Worm (Caenorhabditis elegans): ENCODE results near the gene neg-1.

Gene neg-1

ce11 chrV:4384482-4384881 lies 9.8 kb upstream of the neg-1 start, which contains the start of gene F13A2.2:
Gene F13A2.2 (minus strand): TSS chrV:4384582.
- TF ChIP-seq ceh-34 (tag; optimal IDR thresholded peaks at IDR 0.05), result no peak
- TF ChIP-seq nfya-1 (tag; optimal IDR thresholded peaks at IDR 0.05), result no peak
- TF ChIP-seq odd-2 (tag; optimal IDR thresholded peaks at IDR 0.05), result no peak
- no peak for TF ChIP-seq ceh-6 (GFP tag; optimal IDR thresholded peaks at IDR 0.05)
- TF ChIP-seq ref-2 (tag; optimal IDR thresholded peaks at IDR 0.05), result no peak
- no peak for TF ChIP-seq unc-42 (tag; optimal IDR thresholded peaks at IDR 0.05)

DNA sequence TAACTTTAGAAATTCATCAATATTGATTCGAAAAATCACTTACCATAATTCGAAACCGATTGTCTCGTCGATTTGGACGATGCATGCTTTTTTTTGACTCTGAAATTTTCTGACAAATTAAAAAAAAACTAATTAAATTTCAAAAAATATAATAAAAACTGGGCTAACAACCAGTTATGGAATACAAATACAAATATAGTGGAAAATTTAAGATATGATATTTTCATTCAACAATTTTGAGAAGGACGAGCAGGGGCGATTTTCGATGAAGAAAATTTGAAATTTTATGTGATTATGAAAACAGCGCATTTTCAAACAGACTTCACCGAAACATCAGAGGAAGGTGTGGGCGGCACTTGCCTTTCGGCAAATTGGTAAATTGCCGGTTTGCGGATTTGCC lies 7.6 kb upstream of the neg-1 start, which contains the start of gene F13A2.1:
Gene F13A2.1 (minus strand): TSS at position 101 of the 400 bp plus-strand sequence.
- TF ChIP-seq fkh-6 (tag; optimal IDR thresholded peaks at IDR 0.05), result no peak

- TF ChIP-seq ceh-34 (tag; optimal IDR thresholded peaks at IDR 0.05) (no peak), ama-1 (optimal IDR thresholded peaks at IDR 0.05) (no peak), ceh-2 (tag; optimal IDR thresholded peaks at IDR 0.05) (no peak), ztf-16 (tag; optimal IDR thresholded peaks at IDR 0.05) (no peak), odd-2 (tag; optimal IDR thresholded peaks at IDR 0.05) (no peak), pqm-1 (tag; optimal IDR thresholded peaks at IDR 0.05) (no peak), Y22D7AL.16 (tag; optimal IDR thresholded peaks at IDR 0.05) (no peak), pros-1 (tag; optimal IDR thresholded peaks at IDR 0.05) (no peak), hlh-6 (tag; optimal IDR thresholded peaks at IDR 0.05) (no peak)
These were observed 2.9 kb upstream of the neg-1 start, which contains the start of gene F32D1.8 for ce11 chrV:4377622-4378021. Gene F32D1.8 (minus strand): TSS chrV:4377722.

DNA sequence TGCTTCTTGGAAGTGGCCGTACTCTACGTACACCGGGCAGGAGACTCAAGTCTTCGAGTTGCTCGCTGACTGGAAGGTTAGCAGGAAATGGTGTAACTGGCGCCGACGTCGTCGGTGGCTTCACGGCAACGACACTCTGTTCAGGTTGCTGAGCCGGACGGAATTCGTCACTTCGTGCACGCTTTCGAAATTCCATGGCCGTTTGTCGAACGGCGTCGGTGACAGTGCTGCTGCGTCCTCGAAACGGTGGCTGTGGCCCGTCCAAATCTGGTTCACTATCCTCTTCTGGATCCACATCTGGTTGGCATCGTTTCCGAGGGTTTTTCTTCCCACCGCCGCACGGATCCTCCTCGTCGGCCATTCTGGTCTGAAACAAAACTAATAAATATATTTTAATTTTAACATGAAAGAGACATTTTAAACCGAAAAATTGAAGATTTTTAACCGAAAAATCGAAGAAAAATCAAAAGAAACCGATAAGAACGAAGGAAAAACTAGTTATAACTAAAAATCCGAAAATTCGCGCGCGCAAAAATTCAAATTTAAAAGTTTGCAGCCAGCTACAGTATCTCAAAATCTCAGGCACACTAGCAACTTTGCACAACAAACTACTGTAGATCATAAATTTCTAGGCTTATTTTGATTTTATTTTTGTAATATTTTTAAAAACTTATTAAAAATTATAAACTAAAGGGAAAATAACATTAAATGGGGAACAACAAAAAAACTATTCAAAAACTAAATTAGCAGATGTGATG lies 1.3 kb upstream of the neg-1 start, which contains the start of gene F32D1.7:
Gene F32D1.7 (minus strand): TSS at position 367 of the 758 bp plus-strand sequence.
- TF ChIP-seq fkh-10 (GFP tag; optimal IDR thresholded peaks at IDR 0.05) (no peak), ceh-18 (tag; optimal IDR thresholded peaks at IDR 0.05) (no peak), syd-9 (tag; optimal IDR thresholded peaks at IDR 0.05) (no peak), ama-1 (optimal IDR thresholded peaks at IDR 0.05) (no peak), lim-6 (tag; optimal IDR thresholded peaks at IDR 0.05) (no peak)

DNA sequence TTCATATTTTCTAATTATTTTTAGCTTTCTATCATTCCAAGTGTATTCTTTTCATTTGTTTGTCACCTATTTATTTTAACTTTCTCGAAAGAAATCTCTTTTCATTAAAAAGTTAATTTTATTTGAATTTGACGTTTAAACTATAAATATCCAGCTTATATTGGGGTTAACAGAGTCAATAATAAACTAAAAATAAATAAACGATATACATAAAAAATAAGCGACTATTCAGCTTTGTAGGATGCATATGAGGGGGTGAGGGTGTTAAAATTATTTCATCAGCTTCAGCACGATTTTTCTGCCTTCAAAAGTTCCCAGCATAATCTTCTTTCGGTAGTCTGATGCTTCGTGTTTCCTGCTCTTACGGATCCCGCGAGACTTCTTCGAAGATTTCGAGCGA lies 1.0 kb downstream of the neg-1 start:
- no peak for TF ChIP-seq odd-2 (tag; optimal IDR thresholded peaks at IDR 0.05)
- no peak for TF ChIP-seq ceh-30 (tag; optimal IDR thresholded peaks at IDR 0.05)
- no peak for TF ChIP-seq unc-3 (GFP tag; conservative IDR thresholded peaks at IDR 0.05)
- TF ChIP-seq unc-3 (tag; optimal IDR thresholded peaks at IDR 0.05), result no peak
- no peak for TF ChIP-seq nhr-232 (tag; optimal IDR thresholded peaks at IDR 0.05)
- TF ChIP-seq ceh-2 (tag; optimal IDR thresholded peaks at IDR 0.05), result no peak
- no peak for TF ChIP-seq hlh-6 (tag; optimal IDR thresholded peaks at IDR 0.05)
- TF ChIP-seq ceh-48 (tag; optimal IDR thresholded peaks at IDR 0.05), result no peak
- no peak for TF ChIP-seq unc-86 (tag; optimal IDR thresholded peaks at IDR 0.05)
- TF ChIP-seq elt-2 (tag; optimal IDR thresholded peaks at IDR 0.05), result no peak
- TF ChIP-seq ceh-22 (tag; optimal IDR thresholded peaks at IDR 0.05), result no peak
- TF ChIP-seq ets-4 (tag; optimal IDR thresholded peaks at IDR 0.05), result no peak
- TF ChIP-seq lin-11 (tag; optimal IDR thresholded peaks at IDR 0.05), result no peak
- TF ChIP-seq ttx-3 (tag; optimal IDR thresholded peaks at IDR 0.05), result no peak
- TF ChIP-seq ceh-24 (tag; optimal IDR thresholded peaks at IDR 0.05), result no peak
- no peak for TF ChIP-seq nfya-1 (tag; optimal IDR thresholded peaks at IDR 0.05)

ce11 chrV:4372986-4373385 lies 1.7 kb downstream of the neg-1 start:
- TF ChIP-seq unc-55 (GFP tag; optimal IDR thresholded peaks at IDR 0.05) (no peak), C08G9.2 (tag; optimal IDR thresholded peaks at IDR 0.05) (peak; percentile 49), unc-86 (tag; optimal IDR thresholded peaks at IDR 0.05) (no peak), ceh-2 (tag; optimal IDR thresholded peaks at IDR 0.05) (no peak), fkh-6 (tag; optimal IDR thresholded peaks at IDR 0.05) (peak; percentile 6)

Measured in whole organism, late embryonic.